Fruit fly (Drosophila melanogaster) whole organism, prepupa: ENCODE measurements around the gene CG3987.

ENCODE experiments used
- CG11294 ChIP-seq: fragments of 200-800 bp; sonication (Bioruptor generic); IDR thresholded peaks from 2 replicates; pipeline ENCODE4 v1.3.6; 2022; ENCODE audit warnings: missing biosample characterization, missing genetic modification characterization
- Hr38 ChIP-seq: sonication (Bioruptor generic); optimal IDR thresholded peaks from 2 replicates; lab custom pipeline; 2016; ENCODE audit warnings: missing biosample characterization, missing genetic modification characterization
- OdsH ChIP-seq: fragments of 200-800 bp; sonication (Bioruptor generic); optimal IDR thresholded peaks from 3 replicates; lab custom pipeline; 2016; ENCODE audit warnings: missing biosample characterization, missing genetic modification characterization
- fd59A ChIP-seq: fragments of 200-800 bp; sonication (Bioruptor generic); optimal IDR thresholded peaks from 2 replicates; lab custom pipeline; 2017; ENCODE audit warnings: missing biosample characterization, mild to moderate bottlenecking, missing genetic modification characterization, missing genetic modification reagents

DNA sequence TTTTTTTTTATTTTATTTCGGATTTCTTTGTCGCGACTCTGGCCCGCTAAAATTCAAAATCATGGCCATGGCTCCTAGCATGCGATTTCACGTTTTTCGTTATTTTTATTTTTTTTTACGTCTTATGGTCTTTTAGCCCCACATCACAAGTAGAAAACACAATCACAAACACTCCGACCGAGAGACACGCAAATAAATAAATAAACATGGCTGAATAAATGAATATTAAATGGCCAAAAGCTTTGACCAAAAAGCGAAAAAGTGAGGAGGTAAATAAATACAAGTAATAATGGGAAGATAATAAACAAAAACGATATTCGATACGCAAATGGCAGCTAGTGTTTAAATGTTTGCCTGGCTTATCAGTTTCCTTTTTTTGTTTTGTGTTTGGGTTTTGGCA lies 11.7 kb upstream of the CG3987 start:
- TF ChIP-seq CG11294 (GFP tag; lab: Robert Waterston, UW) (no peak), fd59A (GFP tag; lab: Kevin White, UChicago) (no peak), OdsH (GFP tag; lab: Kevin White, UChicago) (no peak), Hr38 (GFP tag; lab: Kevin White, UChicago) (no peak)
